Worm (Caenorhabditis elegans): ENCODE results near the gene M57.2.

DNA sequence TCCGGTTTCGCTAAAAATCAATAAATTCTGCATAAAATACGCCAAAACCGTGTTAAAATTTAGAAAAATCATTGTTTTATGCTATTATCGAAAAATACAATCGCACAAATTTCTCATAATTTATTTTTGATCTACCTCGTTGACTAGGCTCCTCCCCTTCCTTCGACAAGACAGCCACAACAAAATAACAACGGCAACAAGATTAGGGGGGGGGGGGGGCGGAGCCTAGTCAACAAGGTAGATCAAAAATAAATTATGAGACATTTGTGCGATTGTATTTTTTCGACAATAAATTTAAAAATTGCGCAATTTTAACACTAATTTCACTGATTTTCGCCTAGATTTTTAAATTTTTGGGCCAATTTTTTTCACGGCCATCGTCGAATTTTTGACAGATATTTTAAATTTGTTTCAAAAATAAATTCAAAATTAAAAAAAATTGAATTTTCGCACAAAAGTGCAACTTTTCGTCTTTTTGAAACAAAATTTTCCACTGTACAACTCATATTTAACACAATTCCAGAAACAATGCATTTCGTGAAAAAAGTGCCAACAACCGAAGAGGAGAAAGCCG is at the start of gene M57.2:
- TF ChIP-seq tbx-2 (tag; optimal IDR thresholded peaks at IDR 0.05) (no peak), unc-30 (tag; optimal IDR thresholded peaks at IDR 0.05) (no peak), ama-1 (optimal IDR thresholded peaks at IDR 0.05) (no peak), fos-1 (tag; optimal IDR thresholded peaks at IDR 0.05) (no peak), nhr-12 (tag; optimal IDR thresholded peaks at IDR 0.05) (no peak)

All from whole organism, L1 larva.